Fruit fly (Drosophila melanogaster): ENCODE data around the gene Zmynd10.

Gene Zmynd10

dm6 chr3L:13032085-13032914 lies 6.1 kb upstream of the Zmynd10 start (continued):
- TF ChIP-seq knrl (GFP tag; IDR thresholded peaks at IDR 0.05; ENCODE audit: partially characterized antibody) (peak; percentile 29; the same call in 1 of the 3 replicates), CG11695 (GFP tag; IDR thresholded peaks at IDR 0.05) (no peak), CG6654 (GFP tag; optimal IDR thresholded peaks at IDR 0.05) (no peak), grau (tag; optimal IDR thresholded peaks at IDR 0.05) (peak; percentile 40), sens-2 (GFP tag; IDR thresholded peaks at IDR 0.05) (0 out of 2 replicates have a peak, but pooled peaks have one; percentile 29), CG1792 (GFP tag; optimal IDR thresholded peaks at IDR 0.05) (no peak), abd-A (tag; optimal IDR thresholded peaks at IDR 0.05) (peak; percentile 80), eyg (GFP tag; optimal IDR thresholded peaks at IDR 0.05) (no peak), CG10267 (tag; optimal IDR thresholded peaks at IDR 0.05) (peak; percentile 37), D (optimal IDR thresholded peaks at IDR 0.05) (peak; percentile 43), D (GFP tag; optimal IDR thresholded peaks at IDR 0.05) (no peak), az2 (GFP tag; optimal IDR thresholded peaks at IDR 0.05) (peak; percentile 4), CG13296 (GFP tag; optimal IDR thresholded peaks at IDR 0.05) (no peak), wdn (GFP tag; IDR thresholded peaks at IDR 0.05) (no peak), CG16813 (GFP tag; IDR thresholded peaks at IDR 0.05; ENCODE audit: partially characterized antibody) (peak; percentile 60; the same call in 2 of the 3 replicates), sob (GFP tag; IDR thresholded peaks at IDR 0.05) (no peak), Neu2 (GFP tag; optimal IDR thresholded peaks at IDR 0.05; ENCODE audit: borderline replicate concordance) (no peak), Opbp (GFP tag; IDR thresholded peaks at IDR 0.05; ENCODE audit: partially characterized antibody) (no peak), CG7556 (GFP tag; optimal IDR thresholded peaks at IDR 0.05) (peak; percentile 57), NK7.1 (GFP tag; optimal IDR thresholded peaks at IDR 0.05) (no peak), Sox102F (GFP tag; optimal IDR thresholded peaks at IDR 0.05) (no peak), lbe (GFP tag; optimal IDR thresholded peaks at IDR 0.05) (no peak), Ets97D (GFP tag; optimal IDR thresholded peaks at IDR 0.05) (no peak), Gug (GFP tag; IDR thresholded peaks at IDR 0.05) (no peak), z (GFP tag; IDR thresholded peaks at IDR 0.05) (no peak), CG2712 (tag; optimal IDR thresholded peaks at IDR 0.05) (peak; percentile 54), cas (GFP tag; IDR thresholded peaks at IDR 0.05) (no peak), CG4328 (GFP tag; optimal IDR thresholded peaks at IDR 0.05) (no peak), CG10565 (GFP tag; optimal IDR thresholded peaks at IDR 0.05) (no peak), CG6791 (GFP tag; IDR thresholded peaks at IDR 0.05; ENCODE audit: partially characterized antibody) (peak; percentile 50; the same call in 1 of the 3 replicates), CG17829 (tag; optimal IDR thresholded peaks at IDR 0.05) (peak; percentile 35), pnt (GFP tag; optimal IDR thresholded peaks at IDR 0.05) (no peak), CG1603 (tag; optimal IDR thresholded peaks at IDR 0.05) (peak; percentile 51), Blimp-1 (GFP tag; optimal IDR thresholded peaks at IDR 0.05) (peak; percentile 62), Bgb (GFP tag; IDR thresholded peaks at IDR 0.05; ENCODE audit: partially characterized antibody) (no peak), zfh2 (GFP tag; optimal IDR thresholded peaks at IDR 0.05) (no peak), CG2875 (GFP tag; optimal IDR thresholded peaks at IDR 0.05) (peak; percentile 2), Pdp1 (GFP tag; optimal IDR thresholded peaks at IDR 0.05) (peak in 1 of 2 experiments; percentile 9), crol (GFP tag; IDR thresholded peaks at IDR 0.05) (peak; percentile 24; the same call in 1 of the 2 replicates), CG10543 (GFP tag; optimal IDR thresholded peaks at IDR 0.05) (no peak), CG3281 (GFP tag; optimal IDR thresholded peaks at IDR 0.05) (peak; percentile 1), CG7271 (tag; optimal IDR thresholded peaks at IDR 0.05) (no peak), CG1529 (GFP tag; optimal IDR thresholded peaks at IDR 0.05) (peak; percentile 29), CG8089 (GFP tag; optimal IDR thresholded peaks at IDR 0.05) (no peak), CG15269 (tag; optimal IDR thresholded peaks at IDR 0.05) (peak; percentile 56), hb (GFP tag; IDR thresholded peaks at IDR 0.05; ENCODE audit: partially characterized antibody) (no peak), nmo (GFP tag; optimal IDR thresholded peaks at IDR 0.05) (peak; percentile 30), Asciz (GFP tag; optimal IDR thresholded peaks at IDR 0.05) (no peak)
